Fruit fly (Drosophila melanogaster): Measurements from ENCODE around the gene CG42354.

The CG42354 gene

dm6 chrX:16088279-16088678 is 16.5 kb downstream of the CG42354 start:
- TF ChIP-seq fkh (GFP tag; optimal IDR thresholded peaks at IDR 0.05) (peak; percentile 41), dsx (GFP tag; optimal IDR thresholded peaks at IDR 0.05; ENCODE audit: poor library complexity, severe bottlenecking) (no peak)

- TF ChIP-seq svp (GFP tag) (peak; percentile 47), CG11762 (GFP tag; optimal IDR thresholded peaks at IDR 0.05; ENCODE audit: insufficient read depth) (no peak), Blimp-1 (GFP tag; optimal IDR thresholded peaks at IDR 0.05) (no peak)
Observed at dm6 chrX:16087496-16087895, 17.2 kb downstream of the CG42354 start.

- peak; percentile 10 for TF ChIP-seq CG8632 (GFP tag; optimal IDR thresholded peaks at IDR 0.05)
- TF ChIP-seq Hr4 (GFP tag; optimal IDR thresholded peaks at IDR 0.05) = peak; percentile 49
- no peak for TF ChIP-seq ss (GFP tag; optimal IDR thresholded peaks at IDR 0.05)
- peak; percentile 34 for TF ChIP-seq CG10631 (GFP tag; optimal IDR thresholded peaks at IDR 0.05)
- TF ChIP-seq CG3919 (GFP tag; optimal IDR thresholded peaks at IDR 0.05) = no peak
- peak; percentile 50; the same call in 1 of the 2 replicates for TF ChIP-seq CG15336 (GFP tag; IDR thresholded peaks at IDR 0.05)
- TF ChIP-seq CG6792 (GFP tag; optimal IDR thresholded peaks at IDR 0.05) = peak; percentile 23
- TF ChIP-seq spab (GFP tag; optimal IDR thresholded peaks at IDR 0.05) = peak; percentile 24
- TF ChIP-seq lz (GFP tag; optimal IDR thresholded peaks at IDR 0.05) = peak; percentile 32
- TF ChIP-seq dac (GFP tag; optimal IDR thresholded peaks at IDR 0.05) = no peak
- TF ChIP-seq OdsH (GFP tag; optimal IDR thresholded peaks at IDR 0.05) = peak; percentile 52
- peak; percentile 47 for TF ChIP-seq acj6 (GFP tag; optimal IDR thresholded peaks at IDR 0.05)
- TF ChIP-seq Eip75B (GFP tag; optimal IDR thresholded peaks at IDR 0.05) = peak; percentile 64
- TF ChIP-seq esn (GFP tag; optimal IDR thresholded peaks at IDR 0.05) = peak; percentile 14
- TF ChIP-seq pdm3 (GFP tag; optimal IDR thresholded peaks at IDR 0.05) = peak; percentile 47
- TF ChIP-seq Eip78C (GFP tag) = peak; percentile 85
- TF ChIP-seq CG4318 (GFP tag; optimal IDR thresholded peaks at IDR 0.05) = peak; percentile 32
- TF ChIP-seq CG8319 (GFP tag; optimal IDR thresholded peaks at IDR 0.05) = peak; percentile 13
- TF ChIP-seq CG11294 (GFP tag; IDR thresholded peaks at IDR 0.05) = no peak
- no peak for TF ChIP-seq CG6808 (GFP tag; optimal IDR thresholded peaks at IDR 0.05)
- TF ChIP-seq cyc (GFP tag; optimal IDR thresholded peaks at IDR 0.05) = peak; percentile 8
Observed at dm6 chrX:16085865-16086592, 18.7 kb downstream of the CG42354 start.

dm6 chrX:16082932-16083331 is 21.8 kb downstream of the CG42354 start, which contains the start of gene CG8958:
TSS of gene CG8958 (plus strand) at chrX:16083232.
- no peak for TF ChIP-seq CG10631 (GFP tag; optimal IDR thresholded peaks at IDR 0.05)

- TF ChIP-seq dsx (GFP tag; optimal IDR thresholded peaks at IDR 0.05; ENCODE audit: poor library complexity, severe bottlenecking) = peak; percentile 94
- peak; percentile 8 for TF ChIP-seq esn (GFP tag; optimal IDR thresholded peaks at IDR 0.05)
- TF ChIP-seq fkh (GFP tag; optimal IDR thresholded peaks at IDR 0.05) = no peak
Observed at dm6 chrX:16073375-16073982, 31.3 kb downstream of the CG42354 start, which contains the start of gene Nipsnap. TSS of gene Nipsnap (minus strand) at chrX:16073568.

dm6 chrX:16072658-16073374 is 31.9 kb downstream of the CG42354 start:
- TF ChIP-seq fkh (GFP tag; optimal IDR thresholded peaks at IDR 0.05) = peak; percentile 36
- TF ChIP-seq CG3032 (tag; optimal IDR thresholded peaks at IDR 0.05) = peak; percentile 0
- TF ChIP-seq CG6854 (GFP tag; optimal IDR thresholded peaks at IDR 0.05) = peak; percentile 19
- TF ChIP-seq acj6 (GFP tag; optimal IDR thresholded peaks at IDR 0.05) = no peak
- TF ChIP-seq salr (GFP tag; optimal IDR thresholded peaks at IDR 0.05) = no peak
- peak; percentile 62 for TF ChIP-seq Eip78C (GFP tag)

Measured in whole organism, prepupa.